Worm (Caenorhabditis elegans) whole organism, L4/young adult: Measurements from ENCODE around the gene gtl-2.

Experiments used
- W03F9.2 ChIP-seq: fragments of 150-350 bp; optimal IDR thresholded peaks from 2 replicates; lab custom pipeline; 2014; ENCODE audit warnings: missing biosample characterization, missing genetic modification characterization
- dao-5 ChIP-seq: sonication (generic microtip); optimal IDR thresholded peaks from 2 replicates; lab custom pipeline; 2016; ENCODE audit warnings: missing genotype, missing genetic modification characterization, moderate library complexity, missing compliant biosample characterization
- him-1 ChIP-seq: sonication (generic microtip); optimal IDR thresholded peaks from 2 replicates; lab custom pipeline; 2016; ENCODE audit warnings: missing genotype, missing genetic modification reagents, missing genetic modification characterization, missing compliant biosample characterization

DNA sequence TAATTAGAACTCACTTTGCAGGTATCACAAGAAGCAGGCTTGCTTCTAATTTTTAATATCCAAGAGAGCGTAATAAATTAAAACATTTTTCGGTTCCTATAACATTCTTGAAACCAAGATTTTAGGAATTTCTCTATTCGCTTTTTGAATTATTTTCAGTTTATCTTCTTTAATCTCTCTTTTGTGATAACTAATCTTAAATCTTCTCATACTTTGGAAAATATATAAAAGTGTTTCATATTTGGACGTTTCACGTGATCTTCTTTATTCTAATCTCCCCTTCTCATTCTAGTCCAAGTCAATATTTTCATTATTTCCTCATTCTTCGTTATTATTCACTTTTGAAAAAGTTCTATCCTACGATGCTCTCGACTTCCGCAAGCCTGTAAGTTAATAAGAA is 11.7 kb upstream of the gtl-2 start, which contains the start of gene F54D1.1:
- TF ChIP-seq dao-5 (tag; lab: Kevin White, UChicago), result no peak
- TF ChIP-seq W03F9.2 (tag; lab: Kevin White, UChicago), result no peak
- TF ChIP-seq him-1 (tag; lab: Kevin White, UChicago), result no peak
